Fruit fly (Drosophila melanogaster) whole organism, pupa: ENCODE data around the gene Dhdds.

Source experiments
- CG10348 ChIP-seq: fragments of 200-800 bp; sonication (Bioruptor generic); IDR thresholded peaks from 2 replicates; pipeline ENCODE4 v1.3.6; 2022; ENCODE audit warnings: missing biosample characterization, missing genetic modification characterization
- CG12605 ChIP-seq: fragments of 200-800 bp; sonication (Bioruptor generic); IDR thresholded peaks from 2 replicates; pipeline ENCODE4 v1.3.6; 2022; ENCODE audit warnings: missing biosample characterization, missing genetic modification characterization
- CG13204 ChIP-seq: fragments of 200-800 bp; sonication (Bioruptor generic); optimal IDR thresholded peaks from 2 replicates; lab custom pipeline; 2018; ENCODE audit warnings: missing biosample characterization, mild to moderate bottlenecking, missing genetic modification characterization, moderate library complexity
- CG14655 ChIP-seq: fragments of 200-800 bp; sonication (Bioruptor generic); optimal IDR thresholded peaks from 3 replicates; lab custom pipeline; 2017; ENCODE audit warnings: mild to moderate bottlenecking, missing biosample characterization, missing genetic modification reagents, missing genetic modification characterization
- CG15710 ChIP-seq: fragments of 200-800 bp; sonication (Bioruptor generic); optimal IDR thresholded peaks from 2 replicates; lab custom pipeline; 2018; ENCODE audit warnings: missing biosample characterization, mild to moderate bottlenecking, missing genetic modification characterization, moderate library complexity
- CG17806 ChIP-seq: fragments of 200-800 bp; sonication (Bioruptor generic); optimal IDR thresholded peaks from 2 replicates; lab custom pipeline; 2018; ENCODE audit warnings: missing biosample characterization, mild to moderate bottlenecking, missing genetic modification characterization, moderate library complexity
- CG32121 ChIP-seq: fragments of 200-800 bp; sonication (Bioruptor generic); IDR thresholded peaks from 2 replicates; pipeline ENCODE4 v1.3.6; 2022; ENCODE audit warnings: missing biosample characterization, missing genetic modification characterization
- CG34367 ChIP-seq: fragments of 200-800 bp; sonication (Bioruptor generic); optimal IDR thresholded peaks from 2 replicates; lab custom pipeline; 2018; ENCODE audit warnings: missing biosample characterization, mild to moderate bottlenecking, missing genetic modification characterization
- CG4496 ChIP-seq: fragments of 200-800 bp; sonication (Bioruptor generic); IDR thresholded peaks from 3 replicates; pipeline ENCODE4 v1.3.6; 2022; ENCODE audit warnings: missing biosample characterization, missing genetic modification characterization
- CG8159 ChIP-seq: fragments of 200-800 bp; sonication (Bioruptor generic); optimal IDR thresholded peaks from 3 replicates; lab custom pipeline; 2018; ENCODE audit warnings: missing biosample characterization, mild to moderate bottlenecking, missing genetic modification characterization, moderate library complexity
- CG8301 ChIP-seq: fragments of 200-800 bp; sonication (Bioruptor generic); optimal IDR thresholded peaks from 2 replicates; lab custom pipeline; 2018; ENCODE audit warnings: missing biosample characterization, mild to moderate bottlenecking, missing genetic modification characterization
- CG9948 ChIP-seq: fragments of 200-800 bp; sonication (Bioruptor generic); optimal IDR thresholded peaks from 2 replicates; lab custom pipeline; 2018; ENCODE audit warnings: missing biosample characterization, mild to moderate bottlenecking, missing genetic modification characterization, moderate library complexity
- D1 ChIP-seq: fragments of 200-800 bp; sonication (Bioruptor generic); optimal IDR thresholded peaks from 2 replicates; lab custom pipeline; 2018; ENCODE audit warnings: missing biosample characterization, mild to moderate bottlenecking, missing genetic modification characterization, moderate library complexity
- EcR ChIP-seq: fragments of 200-800 bp; sonication (Bioruptor generic); optimal IDR thresholded peaks from 3 replicates; lab custom pipeline; 2019; ENCODE audit warnings: missing biosample characterization, missing genetic modification characterization, mild to moderate bottlenecking, moderate library complexity, missing genetic modification reagents
- Ets98B ChIP-seq: fragments of 200-800 bp; sonication (Bioruptor generic); IDR thresholded peaks from 2 replicates; pipeline ENCODE4 v1.3.6; 2022; ENCODE audit warnings: missing biosample characterization, missing genetic modification characterization
- Pif1A ChIP-seq: fragments of 200-800 bp; sonication (Bioruptor generic); optimal IDR thresholded peaks from 3 replicates; lab custom pipeline; 2016; ENCODE audit warnings: missing biosample characterization, missing genetic modification characterization
- Pif1B ChIP-seq: fragments of 200-800 bp; sonication (Bioruptor generic); optimal IDR thresholded peaks from 3 replicates; lab custom pipeline; 2016; ENCODE audit warnings: missing biosample characterization, missing genetic modification characterization
- Snoo ChIP-seq: fragments of 200-800 bp; sonication (Bioruptor generic); optimal IDR thresholded peaks from 3 replicates; lab custom pipeline; 2017; ENCODE audit warnings: missing biosample characterization, mild to moderate bottlenecking, missing genetic modification characterization, inconsistent platforms
- fd96Ca ChIP-seq: fragments of 200-800 bp; sonication (Bioruptor generic); IDR thresholded peaks from 3 replicates; pipeline ENCODE4 v1.3.6; 2022; ENCODE audit warnings: missing biosample characterization, missing genetic modification characterization
- gl ChIP-seq: fragments of 200-800 bp; sonication (Bioruptor generic); optimal IDR thresholded peaks from 2 replicates; lab custom pipeline; 2018; ENCODE audit warnings: missing biosample characterization, mild to moderate bottlenecking, missing genetic modification characterization
- rn ChIP-seq: fragments of 200-800 bp; sonication (Bioruptor generic); IDR thresholded peaks from 2 replicates; pipeline ENCODE4 v1.3.6; 2022; ENCODE audit warnings: missing biosample characterization, missing genetic modification characterization

Dhdds gene

dm6 chrX:7965761-7966555, 32.8 kb upstream of the Dhdds start:
- TF ChIP-seq CG9948 (tag; lab: Kevin White, UChicago) (no peak), rn (GFP tag; lab: Robert Waterston, UW) (0 out of 2 replicates have a peak, but pooled peaks have one; percentile 24), CG10348 (no peak), Ets98B (GFP tag; lab: Robert Waterston, UW) (peak; percentile 54; the same call in 1 of the 2 replicates), CG4496 (GFP tag; lab: Robert Waterston, UW) (peak; percentile 73), fd96Ca (GFP tag; lab: Robert Waterston, UW) (peak; percentile 59; the same call in 1 of the 3 replicates), CG8301 (tag; lab: Kevin White, UChicago) (peak; percentile 23), CG32121 (GFP tag; lab: Robert Waterston, UW) (peak; percentile 42; the same call in 1 of the 2 replicates)

DNA sequence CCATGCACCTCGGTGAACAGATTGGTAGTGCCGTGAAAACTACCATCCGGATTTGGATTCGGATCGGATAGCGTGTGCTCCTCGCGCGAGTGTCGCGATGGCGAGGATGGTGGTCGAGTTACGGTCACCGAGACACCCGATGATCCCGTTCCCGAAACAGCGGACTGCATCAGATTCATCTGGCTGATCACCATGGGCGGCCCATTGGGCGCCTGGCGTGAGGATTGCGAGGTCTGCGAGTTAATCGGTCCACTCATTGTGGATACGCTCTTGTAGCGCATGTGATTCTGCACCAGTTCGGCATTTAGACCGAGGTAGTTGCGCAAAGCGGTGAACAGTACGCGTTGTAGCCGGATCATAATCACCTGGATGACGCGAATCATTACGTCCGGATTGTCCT, 30.6 kb upstream of the Dhdds start, which contains the start of gene sn:
Gene sn, plus strand, starts transcription at position 301 of the 400 bp plus-strand sequence.
- TF ChIP-seq Snoo (tag; lab: Kevin White, UChicago), result no peak
- TF ChIP-seq fd96Ca (GFP tag; lab: Robert Waterston, UW), result no peak
- TF ChIP-seq CG34367 (tag; lab: Kevin White, UChicago), result no peak
- TF ChIP-seq CG12605, result no peak

dm6 chrX:7960988-7961387, 27.8 kb upstream of the Dhdds start:
- TF ChIP-seq CG4496 (GFP tag; lab: Robert Waterston, UW) (no peak), CG34367 (tag; lab: Kevin White, UChicago) (no peak)

DNA sequence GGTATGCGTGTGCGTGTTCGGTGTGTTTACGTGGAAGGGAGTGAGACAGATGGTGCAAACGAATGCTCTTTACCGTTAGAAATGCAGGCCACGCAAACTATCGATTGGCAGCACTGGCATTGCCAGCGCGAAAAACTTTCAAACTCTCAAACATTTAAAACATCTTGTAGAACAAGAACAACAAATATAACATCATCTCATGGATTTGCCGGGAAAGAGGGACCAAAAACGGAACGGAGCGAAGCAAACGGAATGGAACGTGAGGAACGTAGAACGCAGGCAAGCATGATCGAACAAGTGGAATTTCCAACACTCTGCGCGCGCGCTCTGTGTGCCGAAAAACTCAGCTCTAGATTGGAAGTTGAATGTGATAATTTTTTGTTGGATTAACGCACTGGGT, 26.4 kb upstream of the Dhdds start:
- TF ChIP-seq Snoo (tag; lab: Kevin White, UChicago) (no peak), Pif1A (no peak), CG17806 (no peak), EcR (GFP tag; lab: Kevin White, UChicago) (no peak)

- TF ChIP-seq gl (tag; lab: Kevin White, UChicago) (peak; percentile 4), CG12605 (peak; percentile 83), Ets98B (GFP tag; lab: Robert Waterston, UW) (peak; percentile 11; the same call in 1 of the 2 replicates), CG4496 (GFP tag; lab: Robert Waterston, UW) (peak; percentile 60; the same call in 1 of the 3 replicates), Pif1A (no peak)
Measured at dm6 chrX:7959025-7959424, 25.9 kb upstream of the Dhdds start.

DNA sequence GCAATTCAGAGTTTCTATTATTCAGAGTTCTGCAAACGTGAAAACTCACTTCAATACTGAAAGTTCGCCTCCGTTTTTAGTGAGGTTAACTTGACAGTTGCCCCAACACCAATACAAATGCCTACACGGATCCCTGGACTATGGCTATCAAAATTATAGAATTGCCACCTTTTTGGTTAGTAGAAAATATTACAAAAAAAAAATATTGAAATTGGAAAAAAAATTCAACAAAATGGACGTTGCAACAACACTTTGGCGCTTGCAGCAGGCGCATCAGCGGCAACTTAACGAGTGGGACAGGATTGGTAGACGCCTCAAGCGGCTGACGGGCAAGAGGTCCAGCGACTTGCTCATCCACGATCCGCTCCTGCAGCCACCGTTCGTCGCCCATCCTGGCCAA, 22.7 kb upstream of the Dhdds start, which contains the start of the genes CG15332 and CG15330:
Gene CG15332, minus strand, starts transcription at position 101 of the 400 bp plus-strand sequence.
Gene CG15330, plus strand, starts transcription at position 175 of the 400 bp plus-strand sequence.
- TF ChIP-seq CG15710, result no peak
- TF ChIP-seq CG12605, result no peak
- TF ChIP-seq fd96Ca (GFP tag; lab: Robert Waterston, UW), result no peak
- no peak for TF ChIP-seq CG10348
- TF ChIP-seq CG17806, result no peak
- TF ChIP-seq D1 (tag; lab: Kevin White, UChicago), result no peak
- TF ChIP-seq CG14655, result no peak
- TF ChIP-seq Ets98B (GFP tag; lab: Robert Waterston, UW), result no peak
- no peak for TF ChIP-seq gl (tag; lab: Kevin White, UChicago)
- no peak for TF ChIP-seq CG8159
- TF ChIP-seq rn (GFP tag; lab: Robert Waterston, UW), result no peak
- TF ChIP-seq CG9948 (tag; lab: Kevin White, UChicago), result no peak
- no peak for TF ChIP-seq CG4496 (GFP tag; lab: Robert Waterston, UW)
- no peak for TF ChIP-seq Snoo (tag; lab: Kevin White, UChicago)
- no peak for TF ChIP-seq CG13204 (GFP tag; lab: Kevin White, UChicago)
- no peak for TF ChIP-seq Pif1A
- no peak for TF ChIP-seq CG8301 (tag; lab: Kevin White, UChicago)
- TF ChIP-seq EcR (GFP tag; lab: Kevin White, UChicago), result no peak

- TF ChIP-seq CG12605 (peak; percentile 78), CG4496 (GFP tag; lab: Robert Waterston, UW) (peak; percentile 92), CG15710 (peak; percentile 73), Snoo (tag; lab: Kevin White, UChicago) (peak; percentile 48), CG9948 (tag; lab: Kevin White, UChicago) (peak; percentile 38), CG8159 (peak; percentile 67), Pif1B (GFP tag; lab: Kevin White, UChicago) (peak; percentile 79), CG32121 (GFP tag; lab: Robert Waterston, UW) (peak; percentile 62; the same call in 1 of the 2 replicates), Ets98B (GFP tag; lab: Robert Waterston, UW) (peak; percentile 76), Pif1A (peak; percentile 81), EcR (GFP tag; lab: Kevin White, UChicago) (peak; percentile 85), CG10348 (no peak), CG14655 (no peak), D1 (tag; lab: Kevin White, UChicago) (no peak), fd96Ca (GFP tag; lab: Robert Waterston, UW) (peak; percentile 71), CG17806 (peak; percentile 53), gl (tag; lab: Kevin White, UChicago) (peak; percentile 93), CG13204 (GFP tag; lab: Kevin White, UChicago) (peak; percentile 91), rn (GFP tag; lab: Robert Waterston, UW) (peak; percentile 42; the same call in 1 of the 2 replicates), CG34367 (tag; lab: Kevin White, UChicago) (peak; percentile 76), CG8301 (tag; lab: Kevin White, UChicago) (no peak)
Measured at dm6 chrX:7946858-7947313, 13.7 kb upstream of the Dhdds start, which contains the start of gene orion. orion (minus strand) TSS chrX:7946908.
